Worm (Caenorhabditis elegans) whole organism, L1 larva: Measurements from ENCODE around the gene papl-1.

Experiments
- F16B12.6 ChIP-seq: fragments of 150-350 bp; optimal IDR thresholded peaks from 2 replicates; lab custom pipeline; 2014; ENCODE audit warnings: missing biosample characterization, missing genetic modification characterization
- Y116A8C.19 ChIP-seq: sonication (generic microtip); optimal IDR thresholded peaks from 2 replicates; lab custom pipeline; 2016; ENCODE audit warnings: missing compliant biosample characterization, missing genetic modification characterization, borderline replicate concordance
- alr-1 ChIP-seq: fragments of 200-800 bp; sonication (Bioruptor generic); optimal IDR thresholded peaks from 2 replicates; lab custom pipeline; 2018; ENCODE audit warnings: borderline replicate concordance, mild to moderate bottlenecking, missing genetic modification characterization, missing compliant biosample characterization
- blmp-1 ChIP-seq: fragments of 150-350 bp; optimal IDR thresholded peaks from 2 replicates; lab custom pipeline; 2014; ENCODE audit warnings: missing biosample characterization, missing genetic modification characterization
- ceh-63 ChIP-seq: fragments of 200-800 bp; sonication (Bioruptor generic); optimal IDR thresholded peaks from 2 replicates; lab custom pipeline; 2018; ENCODE audit warnings: mild to moderate bottlenecking, missing genetic modification characterization, missing compliant biosample characterization
- dpl-1 ChIP-seq, 3 experiments: fragments of 150-350 bp in 2 of 3; sonication (generic microtip) in 1 of 3; optimal IDR thresholded peaks; 2 replicates each; lab custom pipeline; 2014 to 2017; ENCODE audit warnings: missing biosample characterization in 3 of 3, missing genetic modification characterization in 3 of 3, missing genetic modification reagents in 3 of 3
- efl-1 ChIP-seq, 4 experiments: fragments of 150-350 bp; optimal IDR thresholded peaks in 3 of 4; peaks in 1 of 4; 1 replicate in 1 of 4; 2 replicates in 3 of 4; lab custom pipeline; 2014; ENCODE audit warnings: missing biosample characterization in 2 of 4, missing genetic modification characterization in 2 of 4, missing genetic modification reagents in 2 of 4
- elt-2 ChIP-seq: sonication (generic microtip); optimal IDR thresholded peaks from 2 replicates; lab custom pipeline; 2016; ENCODE audit warnings: missing genetic modification characterization, mild to moderate bottlenecking, inconsistent platforms, missing compliant biosample characterization, missing genetic modification reagents
- ets-5 ChIP-seq: fragments of 200-800 bp; sonication (Bioruptor generic); IDR thresholded peaks from 2 replicates; pipeline ENCODE4 v1.3.6; 2022; ENCODE audit warnings: missing genetic modification characterization, missing compliant biosample characterization
- fkh-4 ChIP-seq: sonication (generic microtip); optimal IDR thresholded peaks from 2 replicates; lab custom pipeline; 2016; ENCODE audit warnings: missing compliant biosample characterization, missing genetic modification characterization, borderline replicate concordance
- fkh-8 ChIP-seq: sonication (generic microtip); optimal IDR thresholded peaks from 2 replicates; lab custom pipeline; 2016; ENCODE audit warnings: mild to moderate bottlenecking, missing genetic modification characterization, missing compliant biosample characterization
- jun-1 ChIP-seq: fragments of 150-350 bp; optimal IDR thresholded peaks from 2 replicates; lab custom pipeline; 2014; ENCODE audit warnings: missing biosample characterization, missing genetic modification reagents, missing genetic modification characterization
- lin-13 ChIP-seq: fragments of 150-350 bp; optimal IDR thresholded peaks from 2 replicates; lab custom pipeline; 2014; ENCODE audit warnings: missing biosample characterization, missing genetic modification reagents, missing genetic modification characterization
- lin-15B ChIP-seq: fragments of 150-350 bp; sonication (generic microtip); optimal IDR thresholded peaks from 3 replicates; lab custom pipeline; 2014; ENCODE audit warnings: missing biosample characterization, missing genetic modification characterization
- lin-39 ChIP-seq: fragments of 150-350 bp; optimal IDR thresholded peaks from 2 replicates; lab custom pipeline; 2014; ENCODE audit warnings: missing biosample characterization, missing genetic modification reagents, missing genetic modification characterization
- lir-3 ChIP-seq: sonication (generic microtip); optimal IDR thresholded peaks from 2 replicates; lab custom pipeline; 2016; ENCODE audit warnings: mild to moderate bottlenecking, missing genetic modification characterization, moderate library complexity, missing compliant biosample characterization; ENCODE audit not compliant: poor library complexity
- lsy-2 ChIP-seq, 2 experiments: fragments of 150-350 bp; optimal IDR thresholded peaks; 2 replicates each; lab custom pipeline; 2014; ENCODE audit warnings: missing biosample characterization in 2 of 2, missing genetic modification characterization in 2 of 2
- mef-2 ChIP-seq: fragments of 150-350 bp; optimal IDR thresholded peaks from 2 replicates; lab custom pipeline; 2014; ENCODE audit warnings: missing biosample characterization, missing genetic modification characterization
- mep-1 ChIP-seq: fragments of 150-350 bp; optimal IDR thresholded peaks from 2 replicates; lab custom pipeline; 2014; ENCODE audit warnings: missing biosample characterization, missing genetic modification characterization
- nhr-12 ChIP-seq: sonication (generic microtip); optimal IDR thresholded peaks from 2 replicates; lab custom pipeline; 2017; ENCODE audit warnings: missing biosample characterization, missing genetic modification characterization
- nhr-20 ChIP-seq: sonication (generic microtip); optimal IDR thresholded peaks from 2 replicates; lab custom pipeline; 2016; ENCODE audit warnings: mild to moderate bottlenecking, missing genetic modification characterization, missing compliant biosample characterization
- nhr-28 ChIP-seq: fragments of 150-350 bp; optimal IDR thresholded peaks from 2 replicates; lab custom pipeline; 2014; ENCODE audit warnings: missing biosample characterization, missing genetic modification characterization
- nhr-71 ChIP-seq: sonication (generic microtip); optimal IDR thresholded peaks from 2 replicates; lab custom pipeline; 2016; ENCODE audit warnings: mild to moderate bottlenecking, missing genetic modification characterization, moderate library complexity, missing compliant biosample characterization
- nhr-76 ChIP-seq: sonication (generic microtip); optimal IDR thresholded peaks from 2 replicates; lab custom pipeline; 2017; ENCODE audit warnings: missing biosample characterization, missing genetic modification characterization
- nhr-90 ChIP-seq: sonication (generic microtip); optimal IDR thresholded peaks from 2 replicates; lab custom pipeline; 2016; ENCODE audit warnings: mild to moderate bottlenecking, missing genetic modification characterization, missing compliant biosample characterization; ENCODE audit not compliant: poor library complexity
- pqm-1 ChIP-seq: sonication (generic microtip); optimal IDR thresholded peaks from 3 replicates; lab custom pipeline; 2017; ENCODE audit warnings: missing biosample characterization, missing genetic modification characterization
- rnt-1 ChIP-seq: sonication (generic microtip); optimal IDR thresholded peaks from 2 replicates; lab custom pipeline; 2016; ENCODE audit warnings: mild to moderate bottlenecking, missing genetic modification characterization, moderate library complexity, missing compliant biosample characterization
- tbx-2 ChIP-seq: sonication (generic microtip); optimal IDR thresholded peaks from 2 replicates; lab custom pipeline; 2016; ENCODE audit warnings: missing genetic modification characterization, missing compliant biosample characterization
- unc-30 ChIP-seq: sonication (generic microtip); optimal IDR thresholded peaks from 2 replicates; lab custom pipeline; 2017; ENCODE audit warnings: missing biosample characterization, missing genetic modification characterization
- unc-62 ChIP-seq: fragments of 150-350 bp; optimal IDR thresholded peaks from 2 replicates; lab custom pipeline; 2014; ENCODE audit warnings: missing biosample characterization, missing genetic modification reagents, missing genetic modification characterization
- unc-86 ChIP-seq: sonication (generic microtip); optimal IDR thresholded peaks from 2 replicates; lab custom pipeline; 2016; ENCODE audit warnings: missing genetic modification characterization, missing compliant biosample characterization
- vab-15 ChIP-seq: sonication (generic microtip); optimal IDR thresholded peaks from 2 replicates; lab custom pipeline; 2017; ENCODE audit warnings: missing genotype, mild to moderate bottlenecking, missing genetic modification characterization, missing compliant biosample characterization

The papl-1 gene

ce11 chrV:12747431-12747830, 12.1 kb downstream of the papl-1 start, which contains the start of gene C15C8.4:
TSS of gene C15C8.4 (minus strand) at chrV:12747463.
- TF ChIP-seq nhr-20 (tag; lab: Kevin White, UChicago) = no peak
- TF ChIP-seq lin-13 (GFP tag; lab: Kevin White, UChicago) = peak; percentile 9
- TF ChIP-seq dpl-1 (GFP tag; optimal IDR thresholded peaks at IDR 0.05; lab: Kevin White, UChicago) = peak in 1 of 3 experiments; percentile 40
- TF ChIP-seq mep-1 (tag; lab: Kevin White, UChicago) = peak; percentile 37
- peak in 1 of 2 experiments; percentile 50 for TF ChIP-seq lsy-2 (tag; optimal IDR thresholded peaks at IDR 0.05; lab: Kevin White, UChicago)
- no peak for TF ChIP-seq F16B12.6 (tag; lab: Kevin White, UChicago)
- no peak for TF ChIP-seq nhr-12 (tag; lab: Kevin White, UChicago)
- peak; percentile 74 for TF ChIP-seq blmp-1 (tag; lab: Kevin White, UChicago)
- TF ChIP-seq rnt-1 = peak; percentile 12
- TF ChIP-seq efl-1 (optimal IDR thresholded peaks at IDR 0.05; lab: Kevin White, UChicago) = peak; percentile 15 to 20
- peak; percentile 12 to 85 for TF ChIP-seq efl-1 (GFP tag; optimal IDR thresholded peaks at IDR 0.05 in 1 of 2; lab: Kevin White, UChicago)

- TF ChIP-seq vab-15 = no peak
- TF ChIP-seq unc-30 (tag; lab: Kevin White, UChicago) = no peak
- TF ChIP-seq elt-2 (tag; lab: Kevin White, UChicago) = peak; percentile 75
- TF ChIP-seq mef-2 (tag; lab: Kevin White, UChicago) = no peak
- TF ChIP-seq ets-5 (GFP tag; lab: Robert Waterston, UW) = no peak
- TF ChIP-seq pqm-1 (tag; lab: Kevin White, UChicago) = peak; percentile 52
- TF ChIP-seq, all 84 proteins: peak for 2
Observed at ce11 chrV:12744979-12745378, 14.6 kb downstream of the papl-1 start, which contains the start of gene C15C8.7. TSS of gene C15C8.7 (minus strand) at chrV:12745050.

- no peak for TF ChIP-seq alr-1 (tag; lab: Kevin White, UChicago)
- peak; percentile 12 for TF ChIP-seq pqm-1 (tag; lab: Kevin White, UChicago)
- TF ChIP-seq unc-62 = no peak
- no peak for TF ChIP-seq efl-1 (optimal IDR thresholded peaks at IDR 0.05; lab: Kevin White, UChicago)
- TF ChIP-seq efl-1 (GFP tag; optimal IDR thresholded peaks at IDR 0.05 in 1 of 2; lab: Kevin White, UChicago) = no peak
- no peak for TF ChIP-seq unc-86 (tag; lab: Kevin White, UChicago)
- TF ChIP-seq elt-2 (tag; lab: Kevin White, UChicago) = peak; percentile 28
- no peak for TF ChIP-seq lin-39 (tag; lab: Kevin White, UChicago)
- no peak for TF ChIP-seq ceh-63 (GFP tag; lab: Kevin White, UChicago)
Observed at ce11 chrV:12743778-12744502, 15.6 kb downstream of the papl-1 start.

ce11 chrV:12741684-12742083, 17.9 kb downstream of the papl-1 start, which contains the start of gene hrg-7:
TSS of gene hrg-7 (plus strand) at chrV:12742041.
- no peak for TF ChIP-seq lin-15B (tag; lab: Kevin White, UChicago)
- peak; percentile 19 for TF ChIP-seq nhr-71 (tag; lab: Kevin White, UChicago)
- no peak for TF ChIP-seq jun-1
- no peak for TF ChIP-seq nhr-28 (tag; lab: Kevin White, UChicago)
- no peak for TF ChIP-seq fkh-4 (tag; lab: Kevin White, UChicago)
- no peak for TF ChIP-seq Y116A8C.19 (tag; lab: Kevin White, UChicago)
- TF ChIP-seq unc-30 (tag; lab: Kevin White, UChicago) = no peak
- TF ChIP-seq nhr-20 (tag; lab: Kevin White, UChicago) = no peak
- TF ChIP-seq rnt-1 = no peak
- TF ChIP-seq nhr-90 (tag; lab: Kevin White, UChicago) = peak; percentile 12
- TF ChIP-seq lin-13 (GFP tag; lab: Kevin White, UChicago) = no peak
- no peak for TF ChIP-seq lir-3 (tag; lab: Kevin White, UChicago)
- TF ChIP-seq fkh-8 (tag; lab: Kevin White, UChicago) = no peak
- no peak for TF ChIP-seq ceh-63 (GFP tag; lab: Kevin White, UChicago)
- no peak for TF ChIP-seq tbx-2 (tag; lab: Kevin White, UChicago)
- no peak for TF ChIP-seq nhr-76 (tag; lab: Kevin White, UChicago)
- TF ChIP-seq elt-2 (tag; lab: Kevin White, UChicago) = peak; percentile 90
